Fruit fly (Drosophila melanogaster) S2 (cell line): Measurements from ENCODE around the gene CG31211.

ENCODE experiments used
- CG8478 ChIP-seq: fragments of >200 bp; optimal IDR thresholded peaks from 2 replicates; lab custom pipeline; 2018
- CTCF ChIP-seq, 2 experiments: fragments of >200 bp; optimal IDR thresholded peaks; 2 replicates each; lab custom pipeline; 2018

DNA sequence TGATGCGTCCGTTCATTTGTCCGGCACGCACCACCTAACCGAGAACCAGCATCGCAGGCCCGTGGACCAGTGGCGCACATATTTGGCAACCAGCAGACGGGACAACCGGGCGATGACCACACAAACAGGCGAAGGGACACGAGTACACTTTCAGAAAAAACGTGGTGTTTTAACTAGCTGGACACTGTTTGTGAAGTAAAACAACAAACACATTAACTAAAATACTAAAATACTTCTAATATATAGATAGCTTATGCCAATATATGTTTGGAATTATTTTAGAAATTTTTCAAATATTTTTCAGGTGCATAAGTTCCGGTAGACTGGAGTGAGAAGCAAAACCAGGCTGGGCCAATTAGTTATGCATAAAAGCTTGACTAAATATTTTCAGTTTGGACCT is 46.6 kb upstream of the CG31211 start:
- TF ChIP-seq CG8478 (lab: Kevin White, UChicago) (no peak), CTCF (optimal IDR thresholded peaks at IDR 0.05; lab: Kevin White, UChicago) (no peak)
